Worm (Caenorhabditis elegans) whole organism, L2 larva: ENCODE results near the gene erfa-1.

ENCODE experiments used
- R02D3.7 ChIP-seq: fragments of 150-350 bp; optimal IDR thresholded peaks from 2 replicates; lab custom pipeline; 2014; ENCODE audit warnings: missing biosample characterization, missing genetic modification characterization
- ama-1 ChIP-seq: fragments of 150-350 bp; optimal IDR thresholded peaks from 2 replicates; lab custom pipeline; 2018; ENCODE audit warnings: inconsistent platforms
- fos-1 ChIP-seq: fragments of 150-350 bp; optimal IDR thresholded peaks from 2 replicates; lab custom pipeline; 2014; ENCODE audit warnings: missing biosample characterization, missing genetic modification characterization
- lin-39 ChIP-seq: fragments of 150-350 bp; optimal IDR thresholded peaks from 2 replicates; lab custom pipeline; 2014; ENCODE audit warnings: missing biosample characterization, missing genetic modification reagents, missing genetic modification characterization
- mdl-1 ChIP-seq, 2 experiments: fragments of 150-350 bp in 1 of 2; sonication (generic microtip) in 1 of 2; optimal IDR thresholded peaks; 2 replicates each; lab custom pipeline; 2017; ENCODE audit warnings: missing biosample characterization in 2 of 2, missing genetic modification characterization in 2 of 2
- nhr-11 ChIP-seq: fragments of 150-350 bp; optimal IDR thresholded peaks from 2 replicates; lab custom pipeline; 2014; ENCODE audit warnings: missing biosample characterization, missing genetic modification characterization
- nhr-23 ChIP-seq: fragments of 150-350 bp; optimal IDR thresholded peaks from 2 replicates; lab custom pipeline; 2014; ENCODE audit warnings: missing biosample characterization, missing genetic modification reagents, missing genetic modification characterization
- nhr-237 ChIP-seq: fragments of 150-350 bp; optimal IDR thresholded peaks from 2 replicates; lab custom pipeline; 2014; ENCODE audit warnings: missing biosample characterization, missing genetic modification characterization
- nhr-25 ChIP-seq: fragments of 150-350 bp; sonication (generic microtip); optimal IDR thresholded peaks from 3 replicates; lab custom pipeline; 2014; ENCODE audit warnings: missing biosample characterization, missing genetic modification characterization
- nhr-6 ChIP-seq: fragments of 150-350 bp; optimal IDR thresholded peaks from 2 replicates; lab custom pipeline; 2014; ENCODE audit warnings: missing biosample characterization, missing genetic modification characterization
- snpc-4 ChIP-seq: fragments of 150-350 bp; optimal IDR thresholded peaks from 2 replicates; lab custom pipeline; 2014; ENCODE audit warnings: missing biosample characterization, missing genetic modification characterization
- unc-62 ChIP-seq: fragments of 150-350 bp; optimal IDR thresholded peaks from 2 replicates; lab custom pipeline; 2014; ENCODE audit warnings: missing biosample characterization, missing genetic modification reagents, missing genetic modification characterization
- ztf-11 ChIP-seq: sonication (generic microtip); optimal IDR thresholded peaks from 2 replicates; lab custom pipeline; 2017; ENCODE audit warnings: missing biosample characterization, missing genetic modification characterization

DNA sequence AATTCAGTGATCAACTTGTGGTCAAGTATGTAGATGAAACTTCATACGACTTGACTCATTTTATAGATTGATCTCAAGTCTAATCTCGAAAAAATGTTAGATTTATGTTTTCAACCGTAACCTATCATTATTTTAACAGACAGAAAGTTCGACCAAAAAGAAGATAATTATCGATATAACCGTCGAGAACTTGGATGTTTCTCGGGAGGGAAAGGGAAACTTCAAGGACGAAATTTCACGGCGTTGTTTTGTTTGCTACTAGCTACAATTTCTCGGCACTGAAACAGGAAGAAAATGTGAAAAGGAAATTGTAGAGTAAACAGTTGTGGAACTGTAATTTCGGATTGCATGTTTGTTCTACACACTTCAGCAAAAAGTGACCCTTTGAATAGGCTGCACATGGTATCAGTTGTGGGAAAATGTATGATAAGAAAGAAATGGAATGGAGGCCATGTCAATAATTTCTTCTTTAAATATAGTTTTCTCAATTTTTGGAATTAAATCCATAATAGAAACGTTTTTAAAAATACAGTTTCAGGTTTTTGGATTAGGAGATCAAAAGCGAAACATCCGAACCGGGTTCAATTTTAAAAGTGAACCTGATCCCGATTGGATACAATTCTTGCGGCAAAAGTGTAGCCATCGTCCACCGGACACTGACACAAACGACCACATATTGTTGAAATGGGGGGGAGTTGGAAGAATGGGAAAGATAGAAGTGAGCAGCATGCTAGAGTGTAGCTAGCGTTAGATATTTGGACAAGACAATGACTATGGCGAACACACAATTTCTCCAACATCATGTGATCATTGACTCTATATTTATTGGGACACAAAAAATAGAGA, 3.2 kb upstream of the erfa-1 start:
- TF ChIP-seq snpc-4 (tag; lab: Kevin White, UChicago) (no peak), fos-1 (tag; lab: Kevin White, UChicago) (no peak), R02D3.7 (tag; lab: Kevin White, UChicago) (no peak), lin-39 (no peak), nhr-23 (tag; lab: Kevin White, UChicago) (no peak), ama-1 (lab: Kevin White, UChicago) (no peak), mdl-1 (tag; optimal IDR thresholded peaks at IDR 0.05; lab: Kevin White, UChicago) (no peak), nhr-25 (no peak), unc-62 (no peak), nhr-6 (tag; lab: Kevin White, UChicago) (no peak), nhr-237 (tag; lab: Kevin White, UChicago) (no peak), ztf-11 (tag; lab: Kevin White, UChicago) (no peak), nhr-11 (tag; lab: Kevin White, UChicago) (no peak)
